Worm (Caenorhabditis elegans) whole organism, L4 larva: Measurements from ENCODE around the gene F54H12.4.
"Not testable (repeated sequence)": the region's sequence is repeated elsewhere in the genome, so short reads cannot be mapped to it uniquely, and the experiment has no call there.

Experiments used
- F26F4.8 ChIP-seq: fragments of 200-800 bp; sonication (Bioruptor generic); conservative IDR thresholded peaks from 2 replicates; pipeline ENCODE4 v1.3.6; 2022; ENCODE audit warnings: missing genetic modification characterization, missing compliant biosample characterization
- Y105C5A.15 ChIP-seq: fragments of 200-800 bp; sonication (Bioruptor generic); IDR thresholded peaks from 2 replicates; pipeline ENCODE4 v1.3.6; 2022; ENCODE audit warnings: missing genetic modification characterization, missing compliant biosample characterization
- aly-2 ChIP-seq: sonication (generic microtip); optimal IDR thresholded peaks from 2 replicates; lab custom pipeline; 2018; ENCODE audit warnings: missing biosample characterization, missing genetic modification characterization
- ama-1 ChIP-seq: fragments of 150-350 bp; optimal IDR thresholded peaks from 2 replicates; lab custom pipeline; 2014; ENCODE audit warnings: inconsistent platforms, mixed read lengths
- ceh-82 ChIP-seq: sonication (generic microtip); optimal IDR thresholded peaks from 2 replicates; lab custom pipeline; 2017; ENCODE audit warnings: missing biosample characterization, missing genetic modification characterization
- daf-8 ChIP-seq: fragments of 200-800 bp; sonication (Bioruptor generic); IDR thresholded peaks from 2 replicates; pipeline ENCODE4 v1.3.6; 2022; ENCODE audit warnings: missing genetic modification characterization, missing compliant biosample characterization
- fkh-10 ChIP-seq: fragments of 150-350 bp; optimal IDR thresholded peaks from 2 replicates; lab custom pipeline; 2014; ENCODE audit warnings: missing biosample characterization, missing genetic modification reagents, missing genetic modification characterization
- mdl-1 ChIP-seq, 2 experiments: fragments of 150-350 bp in 1 of 2; sonication (generic microtip) in 1 of 2; optimal IDR thresholded peaks; 2 replicates each; lab custom pipeline; 2014 to 2017; ENCODE audit warnings: missing biosample characterization in 2 of 2, missing genetic modification characterization in 2 of 2
- snpc-4 ChIP-seq: fragments of 150-350 bp; optimal IDR thresholded peaks from 2 replicates; lab custom pipeline; 2014; ENCODE audit warnings: missing biosample characterization, missing genetic modification characterization
- vab-7 ChIP-seq: fragments of 200-800 bp; sonication (Bioruptor generic); IDR thresholded peaks from 2 replicates; pipeline ENCODE4 v1.3.6; 2022; ENCODE audit warnings: missing genetic modification reagents, missing genetic modification characterization, missing compliant biosample characterization

ce11 chrIII:7965946-7966692 is 3.6 kb upstream of the F54H12.4 start:
- not testable (repeated sequence) for TF ChIP-seq snpc-4 (tag; lab: Kevin White, UChicago); ceh-82; F26F4.8 (GFP tag; lab: Robert Waterston, UW); mdl-1 (tag; optimal IDR thresholded peaks at IDR 0.05; lab: Kevin White, UChicago); vab-7 (GFP tag; lab: Robert Waterston, UW); ama-1 (lab: Kevin White, UChicago); aly-2 (tag; lab: Kevin White, UChicago); fkh-10 (GFP tag; lab: Kevin White, UChicago); daf-8 (GFP tag; lab: Robert Waterston, UW)
- 0 out of 2 replicates have a peak, but pooled peaks have one; percentile 33 for TF ChIP-seq Y105C5A.15
